Fruit fly (Drosophila melanogaster): Measurements from ENCODE around the gene Ugt307A1.

The Ugt307A1 gene

DNA sequence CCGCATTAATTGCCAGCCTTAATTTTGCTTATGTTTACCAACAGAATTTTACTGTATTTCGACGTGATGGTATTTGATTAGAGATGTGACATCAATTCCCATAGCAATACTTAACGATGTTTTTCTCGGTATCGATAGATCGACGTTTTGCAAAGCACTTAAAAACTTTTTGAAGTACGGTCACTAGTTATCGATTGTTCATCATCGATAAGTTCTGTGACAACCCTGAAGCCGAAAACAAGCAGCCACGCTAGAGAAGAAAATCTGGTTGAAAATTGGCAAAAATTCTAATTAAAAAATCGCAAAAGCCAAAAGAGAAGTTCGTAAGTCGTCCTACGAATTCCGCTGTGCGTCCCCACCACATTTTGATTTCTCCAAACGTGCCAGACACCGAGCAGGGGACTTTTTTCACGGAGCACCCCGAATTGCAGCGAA is 35.2 kb upstream of the Ugt307A1 start, which contains the start of the genes Rab30 and Caper (continued):
- TF ChIP-seq spab (GFP tag; optimal IDR thresholded peaks at IDR 0.05), result no peak
- TF ChIP-seq fd59A (GFP tag; optimal IDR thresholded peaks at IDR 0.05), result no peak
- no peak for TF ChIP-seq CG10669 (GFP tag; optimal IDR thresholded peaks at IDR 0.05)
- no peak for TF ChIP-seq Eip93F (GFP tag; optimal IDR thresholded peaks at IDR 0.05)
- no peak for TF ChIP-seq CG34406 (GFP tag; optimal IDR thresholded peaks at IDR 0.05)
- no peak for TF ChIP-seq achi (GFP tag; optimal IDR thresholded peaks at IDR 0.05)
- peak; percentile 25 for TF ChIP-seq acj6 (GFP tag; optimal IDR thresholded peaks at IDR 0.05)

DNA sequence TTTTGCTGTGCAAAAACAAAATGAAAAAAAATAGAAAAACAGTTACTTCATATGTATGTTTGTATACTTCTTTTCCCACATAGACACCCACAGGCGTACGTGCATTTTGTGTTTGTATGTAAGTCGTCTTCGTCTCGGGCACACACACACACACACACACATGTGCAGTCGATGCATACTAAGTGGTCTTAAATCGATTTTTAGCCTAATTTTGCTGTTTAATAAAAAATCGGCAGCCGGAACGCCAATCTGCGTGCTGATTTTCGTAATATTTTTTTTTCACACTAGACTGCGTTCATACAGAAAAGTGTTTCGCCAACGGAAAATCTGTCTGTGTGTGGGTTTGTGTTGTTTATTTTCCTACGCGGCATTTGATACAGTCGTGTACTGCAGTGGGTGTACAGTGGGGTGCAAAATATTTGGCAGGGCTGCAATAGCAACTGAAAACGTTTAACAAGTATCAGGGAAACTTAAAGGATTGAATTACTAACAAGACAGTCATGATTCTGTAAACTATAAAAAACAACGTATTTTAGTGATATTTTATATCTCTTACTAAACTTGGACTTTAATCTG is 34.6 kb upstream of the Ugt307A1 start:
- TF ChIP-seq Lpt (GFP tag; optimal IDR thresholded peaks at IDR 0.05), result peak; percentile 49
- TF ChIP-seq Ets96B (tag; optimal IDR thresholded peaks at IDR 0.05), result peak; percentile 42
- peak; percentile 55 for TF ChIP-seq cyc (GFP tag; optimal IDR thresholded peaks at IDR 0.05)
- TF ChIP-seq svp (GFP tag), result no peak
- TF ChIP-seq Eip75B (GFP tag; optimal IDR thresholded peaks at IDR 0.05), result peak; percentile 57
- TF ChIP-seq Smox (GFP tag; optimal IDR thresholded peaks at IDR 0.05), result no peak
- TF ChIP-seq fd59A (GFP tag; optimal IDR thresholded peaks at IDR 0.05), result peak; percentile 12
- TF ChIP-seq achi (GFP tag; optimal IDR thresholded peaks at IDR 0.05), result peak; percentile 32
- TF ChIP-seq Hr38 (GFP tag; optimal IDR thresholded peaks at IDR 0.05), result no peak
- TF ChIP-seq OdsH (GFP tag; optimal IDR thresholded peaks at IDR 0.05), result peak; percentile 51
- TF ChIP-seq acj6 (GFP tag; optimal IDR thresholded peaks at IDR 0.05), result peak; percentile 37
- TF ChIP-seq ss (GFP tag; optimal IDR thresholded peaks at IDR 0.05), result peak; percentile 36 to 67
- peak; percentile 21 for TF ChIP-seq CG10631 (GFP tag; optimal IDR thresholded peaks at IDR 0.05)
- peak; percentile 56 for TF ChIP-seq dsx (GFP tag; optimal IDR thresholded peaks at IDR 0.05; ENCODE audit: poor library complexity, severe bottlenecking)
- TF ChIP-seq CG4318 (GFP tag; optimal IDR thresholded peaks at IDR 0.05), result no peak
- peak; percentile 83 for TF ChIP-seq fkh (GFP tag; optimal IDR thresholded peaks at IDR 0.05)
- TF ChIP-seq fd85E (GFP tag; optimal IDR thresholded peaks at IDR 0.05), result no peak
- TF ChIP-seq net (GFP tag; optimal IDR thresholded peaks at IDR 0.05), result peak; percentile 82
- TF ChIP-seq lz (GFP tag; optimal IDR thresholded peaks at IDR 0.05), result peak; percentile 53
- peak; percentile 60 for TF ChIP-seq Hr39 (GFP tag; optimal IDR thresholded peaks at IDR 0.05)
- TF ChIP-seq CG10669 (GFP tag; optimal IDR thresholded peaks at IDR 0.05), result peak; percentile 57
- peak; percentile 7 for TF ChIP-seq Ets21C (GFP tag; optimal IDR thresholded peaks at IDR 0.05)
- TF ChIP-seq CG6276 (GFP tag; optimal IDR thresholded peaks at IDR 0.05), result peak; percentile 78
- TF ChIP-seq topi (GFP tag; optimal IDR thresholded peaks at IDR 0.05), result peak; percentile 52
- TF ChIP-seq CG32006 (GFP tag; optimal IDR thresholded peaks at IDR 0.05), result peak; percentile 59
- TF ChIP-seq CG1621 (tag; optimal IDR thresholded peaks at IDR 0.05), result peak; percentile 49
- TF ChIP-seq CG9139 (GFP tag; optimal IDR thresholded peaks at IDR 0.05), result no peak
- TF ChIP-seq CG6163 (GFP tag; IDR thresholded peaks at IDR 0.05), result no peak; the same call in 2 of the 3 replicates
- TF ChIP-seq CG7368 (GFP tag; optimal IDR thresholded peaks at IDR 0.05), result peak; percentile 48
- peak; percentile 60 for TF ChIP-seq Met (GFP tag; optimal IDR thresholded peaks at IDR 0.05)
- peak; percentile 75 for TF ChIP-seq CG8119 (GFP tag; IDR thresholded peaks at IDR 0.05)
- peak; percentile 56 for TF ChIP-seq esn (GFP tag; optimal IDR thresholded peaks at IDR 0.05)
- no peak for TF ChIP-seq spab (GFP tag; optimal IDR thresholded peaks at IDR 0.05)
- TF ChIP-seq CG6792 (GFP tag; optimal IDR thresholded peaks at IDR 0.05), result peak; percentile 50
- TF ChIP-seq vri (GFP tag; optimal IDR thresholded peaks at IDR 0.05), result peak; percentile 52
- peak; percentile 54 for TF ChIP-seq pdm3 (GFP tag; optimal IDR thresholded peaks at IDR 0.05)
- TF ChIP-seq Gug (GFP tag; IDR thresholded peaks at IDR 0.05), result 0 out of 2 replicates have a peak, but pooled peaks have one; percentile 8
- peak; percentile 47 for TF ChIP-seq CG34406 (GFP tag; optimal IDR thresholded peaks at IDR 0.05)
- no peak for TF ChIP-seq Sox102F (GFP tag; optimal IDR thresholded peaks at IDR 0.05)
- TF ChIP-seq CG8632 (GFP tag; optimal IDR thresholded peaks at IDR 0.05), result no peak
- TF ChIP-seq CG3919 (GFP tag; optimal IDR thresholded peaks at IDR 0.05), result peak; percentile 71
- TF ChIP-seq CG6808 (GFP tag; optimal IDR thresholded peaks at IDR 0.05), result peak; percentile 56
- TF ChIP-seq Blimp-1 (GFP tag; optimal IDR thresholded peaks at IDR 0.05), result no peak
- peak; percentile 73 for TF ChIP-seq Sox14 (GFP tag; optimal IDR thresholded peaks at IDR 0.05)
- peak; percentile 68 for TF ChIP-seq Hr4 (GFP tag; optimal IDR thresholded peaks at IDR 0.05)
- TF ChIP-seq CG11902 (GFP tag; optimal IDR thresholded peaks at IDR 0.05), result no peak
- peak in 1 of 2 experiments; percentile 38 for TF ChIP-seq salr (GFP tag; optimal IDR thresholded peaks at IDR 0.05)

All from whole organism, prepupa.